Fruit fly (Drosophila melanogaster): ENCODE results near the gene CG45263.

The CG45263 gene

DNA sequence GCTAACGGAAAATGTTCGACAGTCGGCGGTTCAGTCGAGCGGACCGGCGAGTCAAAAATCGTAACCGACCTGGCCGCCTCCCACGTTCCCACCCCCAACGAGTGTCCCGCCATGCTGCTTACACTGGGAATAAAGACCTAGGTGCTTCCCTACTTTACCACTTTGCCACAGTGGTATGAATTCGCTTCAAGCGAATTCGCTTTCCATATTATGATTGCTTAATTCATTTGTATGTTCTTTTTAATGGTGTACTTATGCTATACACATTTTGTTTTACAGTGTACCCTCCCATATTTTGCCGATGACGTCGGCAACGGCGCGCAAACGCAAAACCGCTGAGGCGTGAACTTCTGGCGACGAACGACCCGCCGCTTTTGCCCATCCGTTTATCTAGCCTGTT is 5.5 kb upstream of the CG45263 start (continued):
- peak; percentile 73 for TF ChIP-seq CG7556 (GFP tag; optimal IDR thresholded peaks at IDR 0.05)
- TF ChIP-seq Hmx (GFP tag; optimal IDR thresholded peaks at IDR 0.05): no peak
- peak; percentile 59 for TF ChIP-seq MTF-1 (GFP tag; optimal IDR thresholded peaks at IDR 0.05; ENCODE audit: borderline replicate concordance)
- peak; percentile 46 for TF ChIP-seq Sox100B (GFP tag; optimal IDR thresholded peaks at IDR 0.05)
- TF ChIP-seq CrebB (tag; optimal IDR thresholded peaks at IDR 0.05): peak; percentile 60
- TF ChIP-seq NC2β (GFP tag; optimal IDR thresholded peaks at IDR 0.05): peak; percentile 26
- peak; percentile 81 for TF ChIP-seq sisA (GFP tag; IDR thresholded peaks at IDR 0.05)
- peak; percentile 70 for TF ChIP-seq NfI (GFP tag; optimal IDR thresholded peaks at IDR 0.05)
- peak; percentile 64 for TF ChIP-seq CG8924 (tag; optimal IDR thresholded peaks at IDR 0.05)
- peak; percentile 56 for TF ChIP-seq Six4 (GFP tag; optimal IDR thresholded peaks at IDR 0.05)
- no peak for TF ChIP-seq eve (GFP tag; optimal IDR thresholded peaks at IDR 0.05)
- peak; percentile 23 for TF ChIP-seq CG34376 (GFP tag; optimal IDR thresholded peaks at IDR 0.05)
- no peak for TF ChIP-seq hkb (optimal IDR thresholded peaks at IDR 0.05)
- TF ChIP-seq hkb (GFP tag; IDR thresholded peaks at IDR 0.05): peak; percentile 87
- no peak for TF ChIP-seq CTCF (GFP tag; optimal IDR thresholded peaks at IDR 0.05)
- TF ChIP-seq ranshi (GFP tag; IDR thresholded peaks at IDR 0.05): peak; percentile 74
- no peak for TF ChIP-seq CG6683 (GFP tag; optimal IDR thresholded peaks at IDR 0.05)
- TF ChIP-seq CG33557 (GFP tag; optimal IDR thresholded peaks at IDR 0.05): peak; percentile 19
- TF ChIP-seq tna (GFP tag; IDR thresholded peaks at IDR 0.05; ENCODE audit: partially characterized antibody): no peak
- TF ChIP-seq Stat92E (GFP tag; optimal IDR thresholded peaks at IDR 0.05): no peak
- no peak for TF ChIP-seq br (optimal IDR thresholded peaks at IDR 0.05)
- TF ChIP-seq exex (tag; optimal IDR thresholded peaks at IDR 0.05): peak; percentile 7
- TF ChIP-seq Optix (GFP tag; IDR thresholded peaks at IDR 0.05): peak; percentile 64; the same call in 2 of the 3 replicates
- TF ChIP-seq Scr (GFP tag; IDR thresholded peaks at IDR 0.05; ENCODE audit: partially characterized antibody): no peak
- peak; percentile 71 for TF ChIP-seq caup (GFP tag; optimal IDR thresholded peaks at IDR 0.05; ENCODE audit: severe bottlenecking)
- TF ChIP-seq CG15011 (GFP tag; optimal IDR thresholded peaks at IDR 0.05): no peak
- no peak for TF ChIP-seq CG10565 (GFP tag; optimal IDR thresholded peaks at IDR 0.05)
- no peak for TF ChIP-seq h (optimal IDR thresholded peaks at IDR 0.05)
- TF ChIP-seq Gsc (GFP tag; IDR thresholded peaks at IDR 0.05): peak; percentile 53; the same call in 1 of the 2 replicates
- TF ChIP-seq Nf-YC (tag; optimal IDR thresholded peaks at IDR 0.05): no peak
- TF ChIP-seq Hmr (GFP tag; optimal IDR thresholded peaks at IDR 0.05): peak; percentile 73
- peak; percentile 50; the same call in 1 of the 3 replicates for TF ChIP-seq CG3726 (GFP tag; IDR thresholded peaks at IDR 0.05)
- TF ChIP-seq tx (GFP tag; optimal IDR thresholded peaks at IDR 0.05): peak; percentile 42
- peak; percentile 40; the same call in 1 of the 2 replicates for TF ChIP-seq MBD-R2 (GFP tag; IDR thresholded peaks at IDR 0.05)
- TF ChIP-seq ham (GFP tag; IDR thresholded peaks at IDR 0.05): 0 out of 2 replicates have a peak, but pooled peaks have one; percentile 41
- TF ChIP-seq nmo (GFP tag; optimal IDR thresholded peaks at IDR 0.05): peak; percentile 56
- TF ChIP-seq B-H2 (GFP tag; optimal IDR thresholded peaks at IDR 0.05): no peak
- peak; percentile 69 for TF ChIP-seq CG12219 (GFP tag; optimal IDR thresholded peaks at IDR 0.05)
- TF ChIP-seq CG1832 (GFP tag; optimal IDR thresholded peaks at IDR 0.05): no peak
- TF ChIP-seq CG11560 (tag; IDR thresholded peaks at IDR 0.05): 0 out of 3 replicates have a peak, but pooled peaks have one; percentile 42
- TF ChIP-seq Trl (optimal IDR thresholded peaks at IDR 0.05): no peak
- peak; percentile 71 for TF ChIP-seq Trl (GFP tag; optimal IDR thresholded peaks at IDR 0.05)
- TF ChIP-seq Hr3 (GFP tag; optimal IDR thresholded peaks at IDR 0.05): peak; percentile 42
- peak; percentile 71 for TF ChIP-seq CoRest (tag; optimal IDR thresholded peaks at IDR 0.05)
- TF ChIP-seq CG7963 (GFP tag; IDR thresholded peaks at IDR 0.05; ENCODE audit: partially characterized antibody): no peak
- peak; percentile 62 for TF ChIP-seq Hand (GFP tag; optimal IDR thresholded peaks at IDR 0.05)
- 0 out of 2 replicates have a peak, but pooled peaks have one; percentile 31 for TF ChIP-seq Doc2 (GFP tag; IDR thresholded peaks at IDR 0.05)
- TF ChIP-seq CG16815 (GFP tag; optimal IDR thresholded peaks at IDR 0.05): peak; percentile 26
- TF ChIP-seq CG1603 (tag; optimal IDR thresholded peaks at IDR 0.05): peak; percentile 84
- TF ChIP-seq Poxn (GFP tag; IDR thresholded peaks at IDR 0.05): peak; percentile 35; the same call in 1 of the 2 replicates
- TF ChIP-seq CG15601 (tag; optimal IDR thresholded peaks at IDR 0.05): no peak
- TF ChIP-seq CG10462 (GFP tag; optimal IDR thresholded peaks at IDR 0.05): peak; percentile 7

All from whole organism, embryonic.